Fruit fly (Drosophila melanogaster) whole organism, adult: ENCODE measurements around the gene Sam-S.

ENCODE experiments used
- CG11617 ChIP-seq: fragments of 200-800 bp; sonication (Bioruptor generic); optimal IDR thresholded peaks from 2 replicates; lab custom pipeline; 2017; ENCODE audit warnings: mild to moderate bottlenecking, missing biosample characterization, missing genetic modification reagents, missing genetic modification characterization
- CG12768 ChIP-seq: fragments of 200-800 bp; sonication (Bioruptor generic); optimal IDR thresholded peaks from 2 replicates; lab custom pipeline; 2017; ENCODE audit warnings: missing biosample characterization, missing genetic modification characterization, mild to moderate bottlenecking, moderate library complexity, missing genetic modification reagents
- CG14711 ChIP-seq: fragments of 200-800 bp; sonication (Bioruptor generic); optimal IDR thresholded peaks from 2 replicates; lab custom pipeline; 2018; ENCODE audit warnings: missing biosample characterization, mild to moderate bottlenecking, missing genetic modification characterization, moderate library complexity
- CG1620 ChIP-seq: fragments of 200-800 bp; sonication (Bioruptor generic); optimal IDR thresholded peaks from 2 replicates; lab custom pipeline; 2016; ENCODE audit warnings: missing biosample characterization, missing genetic modification characterization
- CG33017 ChIP-seq: fragments of 200-800 bp; sonication (Bioruptor generic); optimal IDR thresholded peaks from 2 replicates; lab custom pipeline; 2018; ENCODE audit warnings: missing biosample characterization, mild to moderate bottlenecking, missing genetic modification characterization, moderate library complexity
- CG5204 ChIP-seq: fragments of 200-800 bp; sonication (Bioruptor generic); optimal IDR thresholded peaks from 2 replicates; lab custom pipeline; 2016; ENCODE audit warnings: missing biosample characterization, missing genetic modification characterization
- CG7045 ChIP-seq: fragments of 200-800 bp; sonication (Bioruptor generic); optimal IDR thresholded peaks from 2 replicates; lab custom pipeline; 2017; ENCODE audit warnings: missing biosample characterization, mild to moderate bottlenecking, missing genetic modification characterization
- CG7101 ChIP-seq: fragments of 200-800 bp; sonication (Bioruptor generic); optimal IDR thresholded peaks from 2 replicates; lab custom pipeline; 2018; ENCODE audit warnings: missing biosample characterization, mild to moderate bottlenecking, missing genetic modification characterization, moderate library complexity
- Clk ChIP-seq: fragments of 200-800 bp; sonication (Bioruptor generic); optimal IDR thresholded peaks from 2 replicates; lab custom pipeline; 2017; ENCODE audit warnings: missing biosample characterization, missing genetic modification characterization
- Crg-1 ChIP-seq: fragments of 200-800 bp; sonication (Bioruptor generic); optimal IDR thresholded peaks from 2 replicates; lab custom pipeline; 2016; ENCODE audit warnings: missing biosample characterization, missing genetic modification characterization
- Hr96 ChIP-seq: fragments of 200-800 bp; sonication (Bioruptor generic); optimal IDR thresholded peaks from 2 replicates; lab custom pipeline; 2016; ENCODE audit warnings: missing biosample characterization, missing genetic modification characterization
- Mnt ChIP-seq: fragments of 200-800 bp; sonication (Bioruptor generic); optimal IDR thresholded peaks from 2 replicates; lab custom pipeline; 2016; ENCODE audit warnings: missing biosample characterization, mild to moderate bottlenecking, missing genetic modification characterization
- bab1 ChIP-seq: fragments of 200-800 bp; sonication (Bioruptor generic); optimal IDR thresholded peaks from 3 replicates; lab custom pipeline; 2019; ENCODE audit warnings: missing biosample characterization, mild to moderate bottlenecking, missing genetic modification characterization, moderate library complexity
- cic ChIP-seq: fragments of 200-800 bp; sonication (Bioruptor generic); optimal IDR thresholded peaks from 2 replicates; lab custom pipeline; 2017; ENCODE audit warnings: missing biosample characterization, mild to moderate bottlenecking, missing genetic modification characterization, moderate library complexity
- cnc ChIP-seq, 2 experiments: fragments of >200 bp; optimal IDR thresholded peaks; 2 replicates each; lab custom pipeline; 2017
- kay ChIP-seq: fragments of 200-800 bp; sonication (Bioruptor generic); peaks from one replicate; lab custom pipeline; 2016; ENCODE audit warnings: missing biosample characterization, missing genetic modification characterization, borderline replicate concordance
- ovo ChIP-seq: fragments of 200-800 bp; sonication (Bioruptor generic); optimal IDR thresholded peaks from 2 replicates; lab custom pipeline; 2016; ENCODE audit warnings: missing biosample characterization, missing genetic modification characterization
- pad ChIP-seq: fragments of 200-800 bp; sonication (Bioruptor generic); optimal IDR thresholded peaks from 3 replicates; lab custom pipeline; 2017; ENCODE audit warnings: missing biosample characterization, missing genetic modification characterization, mild to moderate bottlenecking, moderate library complexity, missing genetic modification reagents
- tj ChIP-seq: fragments of 200-800 bp; sonication (Bioruptor generic); optimal IDR thresholded peaks from 3 replicates; lab custom pipeline; 2017; ENCODE audit warnings: missing biosample characterization, mild to moderate bottlenecking, missing genetic modification characterization, moderate library complexity
- toe ChIP-seq: fragments of 200-800 bp; sonication (Bioruptor generic); optimal IDR thresholded peaks from 2 replicates; lab custom pipeline; 2016; ENCODE audit warnings: missing biosample characterization, missing genetic modification characterization

Gene Sam-S

dm6 chr2L:123007-123327 lies 16.3 kb downstream of the Sam-S start:
- TF ChIP-seq tj (GFP tag; lab: Kevin White, UChicago) = no peak
- no peak for TF ChIP-seq CG7101 (tag; lab: Kevin White, UChicago)
- TF ChIP-seq kay = peak; percentile 66

- TF ChIP-seq cic (GFP tag; lab: Kevin White, UChicago) (peak; percentile 64), bab1 (GFP tag; lab: Kevin White, UChicago) (no peak), CG33017 (peak; percentile 42), Mnt (GFP tag; lab: Kevin White, UChicago) (peak; percentile 74), Hr96 (GFP tag; lab: Kevin White, UChicago) (peak; percentile 12), CG14711 (tag; lab: Kevin White, UChicago) (no peak), kay (peak; percentile 88), toe (GFP tag; lab: Kevin White, UChicago) (peak; percentile 75), tj (GFP tag; lab: Kevin White, UChicago) (peak; percentile 37), pad (GFP tag; lab: Kevin White, UChicago) (no peak), Clk (no peak), CG7045 (GFP tag; lab: Kevin White, UChicago) (peak; percentile 50), CG12768 (peak; percentile 90), CG7101 (tag; lab: Kevin White, UChicago) (peak; percentile 44), CG1620 (GFP tag; lab: Kevin White, UChicago) (no peak)
These were observed 18.9 kb downstream of the Sam-S start for dm6 chr2L:125364-126252.

dm6 chr2L:128296-128715 lies 21.6 kb downstream of the Sam-S start:
- TF ChIP-seq tj (GFP tag; lab: Kevin White, UChicago) (no peak), CG33017 (no peak), cic (GFP tag; lab: Kevin White, UChicago) (no peak), CG5204 (no peak), toe (GFP tag; lab: Kevin White, UChicago) (no peak), CG11617 (GFP tag; lab: Kevin White, UChicago) (no peak), CG14711 (tag; lab: Kevin White, UChicago) (no peak), ovo (GFP tag; lab: Kevin White, UChicago) (no peak), pad (GFP tag; lab: Kevin White, UChicago) (no peak), cnc (optimal IDR thresholded peaks at IDR 0.05; lab: Kevin White, UChicago) (no peak), CG12768 (no peak), bab1 (GFP tag; lab: Kevin White, UChicago) (no peak), CG7101 (tag; lab: Kevin White, UChicago) (no peak), CG7045 (GFP tag; lab: Kevin White, UChicago) (no peak), Hr96 (GFP tag; lab: Kevin White, UChicago) (no peak), kay (no peak), Crg-1 (GFP tag; lab: Kevin White, UChicago) (no peak), Clk (no peak)

- TF ChIP-seq bab1 (GFP tag; lab: Kevin White, UChicago) (peak; percentile 82), CG7045 (GFP tag; lab: Kevin White, UChicago) (peak; percentile 6), pad (GFP tag; lab: Kevin White, UChicago) (peak; percentile 95), CG14711 (tag; lab: Kevin White, UChicago) (peak; percentile 67), Hr96 (GFP tag; lab: Kevin White, UChicago) (peak; percentile 84), Mnt (GFP tag; lab: Kevin White, UChicago) (peak; percentile 93), tj (GFP tag; lab: Kevin White, UChicago) (peak; percentile 93), kay (peak; percentile 88), CG7101 (tag; lab: Kevin White, UChicago) (peak; percentile 76), toe (GFP tag; lab: Kevin White, UChicago) (peak; percentile 49), Clk (no peak), CG33017 (peak; percentile 81), CG12768 (peak; percentile 95), ovo (GFP tag; lab: Kevin White, UChicago) (peak; percentile 84), cnc (optimal IDR thresholded peaks at IDR 0.05; lab: Kevin White, UChicago) (no peak), CG1620 (GFP tag; lab: Kevin White, UChicago) (peak; percentile 62), CG5204 (no peak), CG11617 (GFP tag; lab: Kevin White, UChicago) (peak; percentile 51), Crg-1 (GFP tag; lab: Kevin White, UChicago) (peak; percentile 38), cic (GFP tag; lab: Kevin White, UChicago) (peak; percentile 94)
These were observed 22.6 kb downstream of the Sam-S start for dm6 chr2L:128977-129941.

dm6 chr2L:130691-131090 lies 24.0 kb downstream of the Sam-S start, which contains the start of gene CG3164:
Gene CG3164, minus strand, starts transcription at chr2L:130791.
- TF ChIP-seq CG1620 (GFP tag; lab: Kevin White, UChicago) = no peak
- no peak for TF ChIP-seq CG7045 (GFP tag; lab: Kevin White, UChicago)
- no peak for TF ChIP-seq CG12768
- TF ChIP-seq Hr96 (GFP tag; lab: Kevin White, UChicago) = no peak
- no peak for TF ChIP-seq cnc (optimal IDR thresholded peaks at IDR 0.05; lab: Kevin White, UChicago)
- TF ChIP-seq Clk = no peak
- TF ChIP-seq tj (GFP tag; lab: Kevin White, UChicago) = no peak
- no peak for TF ChIP-seq bab1 (GFP tag; lab: Kevin White, UChicago)
- no peak for TF ChIP-seq toe (GFP tag; lab: Kevin White, UChicago)
- TF ChIP-seq CG5204 = no peak
- no peak for TF ChIP-seq CG14711 (tag; lab: Kevin White, UChicago)
- TF ChIP-seq CG11617 (GFP tag; lab: Kevin White, UChicago) = no peak
- TF ChIP-seq ovo (GFP tag; lab: Kevin White, UChicago) = no peak
- TF ChIP-seq pad (GFP tag; lab: Kevin White, UChicago) = no peak
- TF ChIP-seq Crg-1 (GFP tag; lab: Kevin White, UChicago) = no peak
- no peak for TF ChIP-seq Mnt (GFP tag; lab: Kevin White, UChicago)
- TF ChIP-seq cic (GFP tag; lab: Kevin White, UChicago) = no peak
- TF ChIP-seq CG33017 = no peak
